Worm (Caenorhabditis elegans) whole organism, L3 larva: ENCODE measurements around the gene catp-6.

Experiments used
- R02D3.7 ChIP-seq: fragments of 150-350 bp; optimal IDR thresholded peaks from 2 replicates; lab custom pipeline; 2014; ENCODE audit warnings: missing biosample characterization, missing genetic modification characterization
- ZK546.5 ChIP-seq: sonication (generic microtip); optimal IDR thresholded peaks from 2 replicates; lab custom pipeline; 2017; ENCODE audit warnings: missing biosample characterization, missing genetic modification characterization
- ama-1 ChIP-seq: fragments of 150-350 bp; optimal IDR thresholded peaks from 2 replicates; lab custom pipeline; 2018
- ceh-16 ChIP-seq: sonication (generic microtip); optimal IDR thresholded peaks from 2 replicates; lab custom pipeline; 2017; ENCODE audit warnings: missing biosample characterization, missing genetic modification characterization
- ceh-28 ChIP-seq: fragments of 150-350 bp; optimal IDR thresholded peaks from 2 replicates; lab custom pipeline; 2014; ENCODE audit warnings: missing biosample characterization, missing genetic modification reagents, missing genetic modification characterization
- ceh-9 ChIP-seq: sonication (generic microtip); optimal IDR thresholded peaks from 2 replicates; lab custom pipeline; 2018; ENCODE audit warnings: missing biosample characterization, missing genetic modification characterization
- daf-12 ChIP-seq: fragments of 150-350 bp; optimal IDR thresholded peaks from 2 replicates; lab custom pipeline; 2014; ENCODE audit warnings: missing biosample characterization, missing genetic modification reagents, missing genetic modification characterization
- egl-27 ChIP-seq: sonication (generic microtip); optimal IDR thresholded peaks from 4 replicates; lab custom pipeline; 2017; ENCODE audit warnings: missing biosample characterization, missing genetic modification reagents, missing genetic modification characterization
- elt-1 ChIP-seq: fragments of 150-350 bp; optimal IDR thresholded peaks from 2 replicates; lab custom pipeline; 2014; ENCODE audit warnings: missing biosample characterization, missing genetic modification characterization
- elt-2 ChIP-seq: sonication (generic microtip); optimal IDR thresholded peaks from 2 replicates; lab custom pipeline; 2016; ENCODE audit warnings: missing genetic modification reagents, mild to moderate bottlenecking, missing genetic modification characterization, missing compliant biosample characterization
- elt-3 ChIP-seq, 3 experiments: fragments of 150-350 bp in 1 of 3; sonication (generic microtip) in 2 of 3; optimal IDR thresholded peaks; 2 replicates in 2 of 3; 4 replicates in 1 of 3; lab custom pipeline; 2014 to 2017; ENCODE audit warnings: missing biosample characterization in 3 of 3, missing genetic modification characterization in 3 of 3
- fkh-10 ChIP-seq: sonication (generic microtip); optimal IDR thresholded peaks from 2 replicates; lab custom pipeline; 2017; ENCODE audit warnings: missing biosample characterization, missing genetic modification reagents, missing genetic modification characterization
- fkh-2 ChIP-seq: fragments of 150-350 bp; optimal IDR thresholded peaks from 2 replicates; lab custom pipeline; 2014; ENCODE audit warnings: missing biosample characterization, missing genetic modification reagents, missing genetic modification characterization
- fos-1 ChIP-seq: fragments of 150-350 bp; optimal IDR thresholded peaks from 2 replicates; lab custom pipeline; 2014; ENCODE audit warnings: missing biosample characterization, missing genetic modification characterization
- hmg-11 ChIP-seq: sonication (generic microtip); optimal IDR thresholded peaks from 2 replicates; lab custom pipeline; 2016; ENCODE audit warnings: missing genetic modification characterization, missing compliant biosample characterization
- jun-1 ChIP-seq: fragments of 150-350 bp; optimal IDR thresholded peaks from 2 replicates; lab custom pipeline; 2014; ENCODE audit warnings: missing biosample characterization, missing genetic modification reagents, missing genetic modification characterization
- lin-39 ChIP-seq: fragments of 150-350 bp; optimal IDR thresholded peaks from 2 replicates; lab custom pipeline; 2018; ENCODE audit warnings: missing biosample characterization, missing genetic modification reagents, missing genetic modification characterization
- mml-1 ChIP-seq: fragments of 150-350 bp; sonication (generic microtip); optimal IDR thresholded peaks from 3 replicates; lab custom pipeline; 2014; ENCODE audit warnings: missing biosample characterization, missing genetic modification characterization
- nfya-1 ChIP-seq: sonication (generic microtip); optimal IDR thresholded peaks from 2 replicates; lab custom pipeline; 2017; ENCODE audit warnings: missing genetic modification characterization, mild to moderate bottlenecking, missing compliant biosample characterization, antibody characterized with exemption, moderate library complexity; ENCODE audit not compliant: insufficient read depth
- nhr-12 ChIP-seq: fragments of 150-350 bp; optimal IDR thresholded peaks from 2 replicates; lab custom pipeline; 2014; ENCODE audit warnings: missing biosample characterization, missing genetic modification characterization
- nhr-23 ChIP-seq: fragments of 150-350 bp; optimal IDR thresholded peaks from 2 replicates; lab custom pipeline; 2014; ENCODE audit warnings: missing biosample characterization, missing genetic modification reagents, missing genetic modification characterization
- nhr-237 ChIP-seq: fragments of 150-350 bp; optimal IDR thresholded peaks from 2 replicates; lab custom pipeline; 2014; ENCODE audit warnings: missing biosample characterization, missing genetic modification characterization
- nhr-25 ChIP-seq: sonication (generic microtip); optimal IDR thresholded peaks from 2 replicates; lab custom pipeline; 2017; ENCODE audit warnings: missing biosample characterization, missing genetic modification characterization
- nhr-28 ChIP-seq: fragments of 150-350 bp; optimal IDR thresholded peaks from 2 replicates; lab custom pipeline; 2014; ENCODE audit warnings: missing biosample characterization, missing genetic modification characterization
- nhr-43 ChIP-seq: sonication (generic microtip); optimal IDR thresholded peaks from 2 replicates; lab custom pipeline; 2016; ENCODE audit warnings: mild to moderate bottlenecking, missing genetic modification characterization, missing compliant biosample characterization; ENCODE audit not compliant: poor library complexity, severe bottlenecking
- nhr-67 ChIP-seq: fragments of 150-350 bp; optimal IDR thresholded peaks from 2 replicates; lab custom pipeline; 2014; ENCODE audit warnings: missing biosample characterization, missing genetic modification characterization
- nhr-76 ChIP-seq: fragments of 150-350 bp; sonication (generic microtip); optimal IDR thresholded peaks from 5 replicates; lab custom pipeline; 2014; ENCODE audit warnings: missing biosample characterization, missing genetic modification characterization
- nhr-77 ChIP-seq: fragments of 150-350 bp; optimal IDR thresholded peaks from 2 replicates; lab custom pipeline; 2014; ENCODE audit warnings: missing biosample characterization, missing genetic modification characterization
- pha-4 ChIP-seq: fragments of 150-350 bp; optimal IDR thresholded peaks from 2 replicates; lab custom pipeline; 2014; ENCODE audit warnings: missing biosample characterization, missing genetic modification reagents, missing genetic modification characterization
- pqm-1 ChIP-seq: fragments of 150-350 bp; optimal IDR thresholded peaks from 2 replicates; lab custom pipeline; 2017; ENCODE audit warnings: missing biosample characterization, missing genetic modification characterization, inconsistent platforms
- sea-2 ChIP-seq: fragments of 150-350 bp; sonication (generic microtip); optimal IDR thresholded peaks from 4 replicates; lab custom pipeline; 2014; ENCODE audit warnings: missing biosample characterization, missing genetic modification reagents, missing genetic modification characterization
- skn-1 ChIP-seq: fragments of 150-350 bp; optimal IDR thresholded peaks from 2 replicates; lab custom pipeline; 2014; ENCODE audit warnings: missing biosample characterization, missing genetic modification characterization
- tbx-2 ChIP-seq: sonication (generic microtip); optimal IDR thresholded peaks from 2 replicates; lab custom pipeline; 2016; ENCODE audit warnings: mild to moderate bottlenecking, missing genetic modification characterization, missing compliant biosample characterization
- unc-39 ChIP-seq: sonication (generic microtip); optimal IDR thresholded peaks from 4 replicates; lab custom pipeline; 2017; ENCODE audit warnings: missing biosample characterization, missing genetic modification characterization
- unc-62 ChIP-seq: fragments of 150-350 bp; sonication (generic microtip); optimal IDR thresholded peaks from 4 replicates; lab custom pipeline; 2014; ENCODE audit warnings: missing biosample characterization, missing genetic modification reagents, missing genetic modification characterization
- ztf-11 ChIP-seq: fragments of 150-350 bp; optimal IDR thresholded peaks from 2 replicates; lab custom pipeline; 2014; ENCODE audit warnings: missing biosample characterization, missing genetic modification characterization

The catp-6 gene

ce11 chrIV:9857952-9858488, 33.6 kb upstream of the catp-6 start, which contains the start of gene npp-1 (continued):
- no peak for TF ChIP-seq elt-3 (tag; optimal IDR thresholded peaks at IDR 0.05; lab: Kevin White, UChicago)
- no peak for TF ChIP-seq daf-12 (tag; lab: Kevin White, UChicago)
- no peak for TF ChIP-seq ceh-16 (tag; lab: Kevin White, UChicago)
- TF ChIP-seq ama-1 (lab: Kevin White, UChicago), result no peak

- TF ChIP-seq jun-1 (tag; lab: Kevin White, UChicago) (no peak), mml-1 (tag; lab: Kevin White, UChicago) (no peak), egl-27 (tag; lab: Kevin White, UChicago) (no peak), nhr-25 (tag; lab: Kevin White, UChicago) (no peak), ztf-11 (tag; lab: Kevin White, UChicago) (no peak), tbx-2 (tag; lab: Kevin White, UChicago) (no peak), nhr-28 (tag; lab: Kevin White, UChicago) (no peak), hmg-11 (no peak), daf-12 (tag; lab: Kevin White, UChicago) (no peak), ZK546.5 (tag; lab: Kevin White, UChicago) (no peak), ceh-28 (tag; lab: Kevin White, UChicago) (no peak)
- TF ChIP-seq, all 47 proteins: peak for 0
Observed at ce11 chrIV:9855712-9856111, 31.3 kb upstream of the catp-6 start, which contains the start of gene K07F5.12. Gene K07F5.12, plus strand, starts transcription at chrIV:9856012.

ce11 chrIV:9854952-9855351, 30.6 kb upstream of the catp-6 start:
- TF ChIP-seq jun-1 (tag; lab: Kevin White, UChicago) (no peak), ama-1 (lab: Kevin White, UChicago) (no peak), ceh-28 (tag; lab: Kevin White, UChicago) (no peak), ceh-9 (tag; lab: Kevin White, UChicago) (no peak), pha-4 (tag; lab: Kevin White, UChicago) (peak; percentile 73), mml-1 (tag; lab: Kevin White, UChicago) (no peak), lin-39 (tag; lab: Kevin White, UChicago) (no peak), R02D3.7 (tag; lab: Kevin White, UChicago) (no peak), ztf-11 (tag; lab: Kevin White, UChicago) (no peak), nhr-67 (no peak), ZK546.5 (tag; lab: Kevin White, UChicago) (no peak), pqm-1 (tag; lab: Kevin White, UChicago) (peak; percentile 39), unc-39 (tag; lab: Kevin White, UChicago) (no peak), elt-2 (peak; percentile 64), fkh-2 (tag; lab: Kevin White, UChicago) (no peak), nhr-76 (no peak), daf-12 (tag; lab: Kevin White, UChicago) (no peak), nhr-77 (tag; lab: Kevin White, UChicago) (no peak), nhr-237 (no peak), nfya-1 (no peak)

ce11 chrIV:9852818-9853466, 28.6 kb upstream of the catp-6 start:
- TF ChIP-seq nhr-12 (tag; lab: Kevin White, UChicago) (no peak), skn-1 (tag; lab: Kevin White, UChicago) (no peak), lin-39 (tag; lab: Kevin White, UChicago) (no peak), ceh-28 (tag; lab: Kevin White, UChicago) (no peak), fkh-10 (GFP tag; lab: Kevin White, UChicago) (no peak), nhr-23 (tag; lab: Kevin White, UChicago) (no peak), hmg-11 (no peak), elt-1 (tag; lab: Kevin White, UChicago) (no peak), ztf-11 (tag; lab: Kevin White, UChicago) (no peak), R02D3.7 (tag; lab: Kevin White, UChicago) (no peak), ZK546.5 (tag; lab: Kevin White, UChicago) (no peak), jun-1 (tag; lab: Kevin White, UChicago) (no peak), nhr-43 (tag; lab: Kevin White, UChicago) (no peak), sea-2 (GFP tag; lab: Kevin White, UChicago) (no peak), fos-1 (no peak), unc-62 (no peak)
